Worm (Caenorhabditis elegans) whole organism, L2 larva: ENCODE data around the gene srt-74.

Experiments used
- C34F6.9 ChIP-seq: fragments of 150-350 bp; optimal IDR thresholded peaks from 2 replicates; lab custom pipeline; 2014; ENCODE audit warnings: missing biosample characterization, missing genetic modification characterization
- F13H6.1 ChIP-seq: sonication (generic microtip); optimal IDR thresholded peaks from 2 replicates; lab custom pipeline; 2016; ENCODE audit warnings: missing genetic modification characterization, missing compliant biosample characterization
- R02D3.7 ChIP-seq: fragments of 150-350 bp; optimal IDR thresholded peaks from 2 replicates; lab custom pipeline; 2014; ENCODE audit warnings: missing biosample characterization, missing genetic modification characterization
- Y55F3AM.14 ChIP-seq: fragments of 200-800 bp; sonication (Bioruptor generic); optimal IDR thresholded peaks from 2 replicates; lab custom pipeline; 2018; ENCODE audit warnings: mild to moderate bottlenecking, missing genetic modification characterization, missing compliant biosample characterization
- ZK546.5 ChIP-seq: sonication (generic microtip); optimal IDR thresholded peaks from 2 replicates; lab custom pipeline; 2017; ENCODE audit warnings: missing biosample characterization, missing genetic modification characterization
- aly-2 ChIP-seq: fragments of 150-350 bp; optimal IDR thresholded peaks from 2 replicates; lab custom pipeline; 2014; ENCODE audit warnings: missing biosample characterization, missing genetic modification characterization
- ama-1 ChIP-seq: fragments of 150-350 bp; optimal IDR thresholded peaks from 2 replicates; lab custom pipeline; 2018; ENCODE audit warnings: inconsistent platforms
- blmp-1 ChIP-seq: sonication (generic microtip); optimal IDR thresholded peaks from 2 replicates; lab custom pipeline; 2017; ENCODE audit warnings: missing genetic modification characterization, mild to moderate bottlenecking, missing compliant biosample characterization, antibody characterized with exemption, moderate library complexity; ENCODE audit not compliant: insufficient read depth
- ceh-16 ChIP-seq: fragments of 150-350 bp; optimal IDR thresholded peaks from 2 replicates; lab custom pipeline; 2014; ENCODE audit warnings: missing biosample characterization, missing genetic modification characterization
- ceh-82 ChIP-seq: fragments of 150-350 bp; optimal IDR thresholded peaks from 2 replicates; lab custom pipeline; 2014; ENCODE audit warnings: missing biosample characterization, missing genetic modification characterization
- crh-2 ChIP-seq: sonication (generic microtip); optimal IDR thresholded peaks from 2 replicates; lab custom pipeline; 2017; ENCODE audit warnings: missing biosample characterization, missing genetic modification characterization
- dmd-4 ChIP-seq: sonication (generic microtip); optimal IDR thresholded peaks from 2 replicates; lab custom pipeline; 2017; ENCODE audit warnings: missing biosample characterization, missing genetic modification characterization
- egl-27 ChIP-seq: sonication (generic microtip); optimal IDR thresholded peaks from 3 replicates; lab custom pipeline; 2017; ENCODE audit warnings: missing biosample characterization, missing genetic modification reagents, missing genetic modification characterization
- elt-1 ChIP-seq: fragments of 150-350 bp; optimal IDR thresholded peaks from 2 replicates; lab custom pipeline; 2014; ENCODE audit warnings: missing biosample characterization, missing genetic modification characterization
- elt-3 ChIP-seq: sonication (generic microtip); optimal IDR thresholded peaks from 2 replicates; lab custom pipeline; 2017; ENCODE audit warnings: missing biosample characterization, missing genetic modification characterization
- fos-1 ChIP-seq: fragments of 150-350 bp; optimal IDR thresholded peaks from 2 replicates; lab custom pipeline; 2014; ENCODE audit warnings: missing biosample characterization, missing genetic modification characterization
- lin-13 ChIP-seq: fragments of 150-350 bp; optimal IDR thresholded peaks from 2 replicates; lab custom pipeline; 2014; ENCODE audit warnings: missing biosample characterization, missing genetic modification reagents, missing genetic modification characterization
- lin-39 ChIP-seq: fragments of 150-350 bp; optimal IDR thresholded peaks from 2 replicates; lab custom pipeline; 2014; ENCODE audit warnings: missing biosample characterization, missing genetic modification reagents, missing genetic modification characterization
- lsy-2 ChIP-seq, 2 experiments: fragments of 150-350 bp in 1 of 2; sonication (generic microtip) in 1 of 2; optimal IDR thresholded peaks; 2 replicates each; lab custom pipeline; 2014 to 2017; ENCODE audit warnings: missing biosample characterization in 2 of 2, missing genetic modification characterization in 2 of 2
- mbf-1 ChIP-seq: sonication (generic microtip); optimal IDR thresholded peaks from 2 replicates; lab custom pipeline; 2017; ENCODE audit warnings: missing biosample characterization, missing genetic modification characterization
- mdl-1 ChIP-seq, 2 experiments: fragments of 150-350 bp in 1 of 2; sonication (generic microtip) in 1 of 2; optimal IDR thresholded peaks; 2 replicates each; lab custom pipeline; 2017; ENCODE audit warnings: missing biosample characterization in 2 of 2, missing genetic modification characterization in 2 of 2
- nhr-10 ChIP-seq: sonication (generic microtip); optimal IDR thresholded peaks from 2 replicates; lab custom pipeline; 2017; ENCODE audit warnings: missing biosample characterization, missing genetic modification characterization
- nhr-11 ChIP-seq: fragments of 150-350 bp; optimal IDR thresholded peaks from 2 replicates; lab custom pipeline; 2014; ENCODE audit warnings: missing biosample characterization, missing genetic modification characterization
- nhr-12 ChIP-seq: fragments of 150-350 bp; optimal IDR thresholded peaks from 2 replicates; lab custom pipeline; 2014; ENCODE audit warnings: missing biosample characterization, missing genetic modification characterization
- nhr-23 ChIP-seq: fragments of 150-350 bp; optimal IDR thresholded peaks from 2 replicates; lab custom pipeline; 2014; ENCODE audit warnings: missing biosample characterization, missing genetic modification reagents, missing genetic modification characterization
- nhr-237 ChIP-seq: fragments of 150-350 bp; optimal IDR thresholded peaks from 2 replicates; lab custom pipeline; 2014; ENCODE audit warnings: missing biosample characterization, missing genetic modification characterization
- nhr-25 ChIP-seq: fragments of 150-350 bp; sonication (generic microtip); optimal IDR thresholded peaks from 3 replicates; lab custom pipeline; 2014; ENCODE audit warnings: missing biosample characterization, missing genetic modification characterization
- nhr-6 ChIP-seq: fragments of 150-350 bp; optimal IDR thresholded peaks from 2 replicates; lab custom pipeline; 2014; ENCODE audit warnings: missing biosample characterization, missing genetic modification characterization
- skn-1 ChIP-seq: sonication (generic microtip); optimal IDR thresholded peaks from 2 replicates; lab custom pipeline; 2017; ENCODE audit warnings: missing biosample characterization, missing genetic modification characterization
- sma-9 ChIP-seq, 2 experiments: fragments of 150-350 bp in 1 of 2; sonication (generic microtip) in 1 of 2; optimal IDR thresholded peaks; 2 replicates each; lab custom pipeline; 2014 to 2016; ENCODE audit warnings: missing genetic modification characterization in 2 of 2, mild to moderate bottlenecking in 1 of 2, missing biosample characterization in 1 of 2, missing compliant biosample characterization in 1 of 2, missing genetic modification reagents in 1 of 2, moderate library complexity in 1 of 2
- snpc-4 ChIP-seq: fragments of 150-350 bp; optimal IDR thresholded peaks from 2 replicates; lab custom pipeline; 2014; ENCODE audit warnings: missing biosample characterization, missing genetic modification characterization
- unc-39 ChIP-seq: fragments of 150-350 bp; optimal IDR thresholded peaks from 2 replicates; lab custom pipeline; 2014; ENCODE audit warnings: missing biosample characterization, missing genetic modification characterization
- unc-55 ChIP-seq: fragments of 150-350 bp; sonication (generic microtip); optimal IDR thresholded peaks from 3 replicates; lab custom pipeline; 2014; ENCODE audit warnings: missing biosample characterization, missing genetic modification reagents, missing genetic modification characterization
- unc-62 ChIP-seq: fragments of 150-350 bp; optimal IDR thresholded peaks from 2 replicates; lab custom pipeline; 2014; ENCODE audit warnings: missing biosample characterization, missing genetic modification reagents, missing genetic modification characterization
- zag-1 ChIP-seq: fragments of 150-350 bp; optimal IDR thresholded peaks from 2 replicates; lab custom pipeline; 2014; ENCODE audit warnings: missing biosample characterization, missing genetic modification characterization
- ztf-1 ChIP-seq: fragments of 200-800 bp; sonication (Bioruptor generic); conservative IDR thresholded peaks from 2 replicates; pipeline ENCODE4 v1.3.6; 2022; ENCODE audit warnings: missing genetic modification characterization, missing compliant biosample characterization
- ztf-4 ChIP-seq: fragments of 150-350 bp; optimal IDR thresholded peaks from 2 replicates; lab custom pipeline; 2014; ENCODE audit warnings: missing biosample characterization, missing genetic modification characterization

srt-74 gene

DNA sequence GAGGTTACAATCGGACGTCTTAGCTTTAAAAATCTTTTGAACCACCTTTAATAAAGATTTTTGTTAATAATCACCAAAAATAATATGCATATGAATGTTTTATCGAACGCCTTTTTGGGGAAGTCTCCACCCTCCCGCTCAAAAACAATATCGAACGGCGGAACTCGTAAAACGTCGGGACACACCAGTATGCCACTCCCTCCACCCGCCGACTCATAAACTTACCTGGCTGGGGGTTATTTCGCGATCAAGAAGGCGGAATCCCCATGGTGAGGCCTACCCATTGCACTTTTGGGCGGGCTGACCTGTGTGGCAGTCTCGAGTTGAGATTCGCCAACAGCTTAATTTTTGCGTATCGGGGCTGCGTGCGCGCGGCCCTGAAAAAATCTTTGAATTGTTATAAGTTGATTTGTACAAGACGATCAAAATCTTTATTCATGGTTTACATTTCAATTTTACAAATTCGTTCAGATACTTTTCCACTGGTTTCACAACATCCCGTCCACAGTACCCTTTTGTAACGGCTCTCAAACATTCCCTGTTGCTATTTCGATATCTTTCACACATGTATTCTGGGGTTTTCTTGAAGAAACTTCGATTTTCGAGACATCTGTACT, 14.7 kb downstream of the srt-74 start:
- TF ChIP-seq snpc-4 (tag; lab: Kevin White, UChicago) (peak; percentile 22), R02D3.7 (tag; lab: Kevin White, UChicago) (no peak)
- TF ChIP-seq, all 48 proteins: peak for 1

DNA sequence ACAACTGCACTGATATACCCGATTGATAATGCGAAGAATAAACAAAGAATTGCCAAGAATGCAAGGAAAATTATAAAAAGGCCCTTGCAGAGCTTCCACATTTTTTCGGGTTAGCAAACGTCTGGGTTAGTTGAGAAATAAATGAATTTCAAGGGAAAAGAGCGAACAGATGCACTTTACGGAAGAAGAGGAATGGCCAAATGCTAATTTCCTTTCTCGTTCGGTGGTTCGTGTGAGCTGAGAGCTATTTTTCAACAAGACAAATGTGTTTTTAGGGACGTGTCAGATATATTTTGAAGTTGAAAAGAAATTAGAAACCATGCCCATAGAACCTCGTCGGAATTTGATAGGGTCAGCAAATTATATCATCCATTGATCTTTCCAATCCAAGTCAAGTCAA, 21.3 kb downstream of the srt-74 start, which contains the start of gene F40G12.2:
Gene F40G12.2, minus strand, starts transcription at position 101 of the 400 bp plus-strand sequence.
- TF ChIP-seq unc-55 (GFP tag; lab: Kevin White, UChicago) (no peak), lin-39 (tag; lab: Kevin White, UChicago) (no peak), ztf-4 (tag; lab: Kevin White, UChicago) (no peak), unc-62 (GFP tag; lab: Kevin White, UChicago) (no peak), R02D3.7 (tag; lab: Kevin White, UChicago) (no peak), zag-1 (tag; lab: Kevin White, UChicago) (no peak), egl-27 (tag; lab: Kevin White, UChicago) (no peak)

DNA sequence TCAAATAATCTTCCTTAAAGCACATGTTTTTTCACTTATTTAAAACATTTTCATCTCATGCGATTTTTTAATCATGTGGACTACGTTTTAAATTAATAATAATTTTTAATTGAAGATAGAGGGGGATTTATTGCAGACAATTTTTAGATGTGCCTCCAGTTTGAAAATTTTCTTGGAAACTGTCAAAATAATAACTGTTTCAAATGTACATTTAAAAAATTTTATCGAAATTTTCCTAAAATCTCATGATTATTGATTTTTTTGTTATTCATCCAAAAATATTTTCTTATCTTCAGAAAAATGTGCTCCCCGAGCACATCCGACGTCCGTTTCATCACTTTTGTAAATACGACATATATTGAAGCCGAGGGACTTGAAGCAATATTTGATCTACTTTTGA, 25.3 kb downstream of the srt-74 start, which contains the start of gene sre-8:
Gene sre-8, plus strand, starts transcription at position 301 of the 400 bp plus-strand sequence.
- TF ChIP-seq fos-1 (tag; lab: Kevin White, UChicago) (no peak), egl-27 (tag; lab: Kevin White, UChicago) (no peak), nhr-25 (tag; lab: Kevin White, UChicago) (no peak), dmd-4 (tag; lab: Kevin White, UChicago) (no peak), elt-1 (no peak), F13H6.1 (tag; lab: Kevin White, UChicago) (no peak), skn-1 (tag; lab: Kevin White, UChicago) (no peak), unc-39 (tag; lab: Kevin White, UChicago) (no peak), Y55F3AM.14 (GFP tag; lab: Kevin White, UChicago) (no peak), aly-2 (tag; lab: Kevin White, UChicago) (no peak), nhr-23 (no peak), zag-1 (tag; lab: Kevin White, UChicago) (no peak), ZK546.5 (tag; lab: Kevin White, UChicago) (no peak), lin-39 (tag; lab: Kevin White, UChicago) (no peak)

DNA sequence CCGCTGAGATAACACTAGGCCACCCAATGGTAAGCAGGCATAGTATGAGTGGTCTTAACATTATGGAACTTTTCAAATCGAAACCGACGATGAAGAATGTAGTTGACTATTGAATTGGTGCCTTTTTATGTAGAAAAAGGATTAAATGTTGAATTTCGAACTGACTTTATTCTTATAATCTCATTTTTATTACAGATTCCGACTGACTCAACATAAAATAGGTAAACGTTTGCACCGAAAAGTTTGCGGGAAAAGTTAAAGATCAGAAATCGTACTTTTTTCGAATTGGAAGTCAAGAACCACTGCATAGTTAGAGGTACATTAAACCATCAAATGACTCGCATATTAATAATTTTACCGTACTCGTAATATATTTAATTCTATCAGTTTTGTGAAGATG, 27.9 kb downstream of the srt-74 start, which contains the start of gene K02E11.7:
Gene K02E11.7, minus strand, starts transcription at position 101 of the 400 bp plus-strand sequence.
- TF ChIP-seq mdl-1 (tag; optimal IDR thresholded peaks at IDR 0.05; lab: Kevin White, UChicago): no peak
- TF ChIP-seq ztf-4 (tag; lab: Kevin White, UChicago): no peak
- TF ChIP-seq sma-9 (GFP tag; optimal IDR thresholded peaks at IDR 0.05; lab: Kevin White, UChicago): no peak
- TF ChIP-seq sma-9 (tag; optimal IDR thresholded peaks at IDR 0.05; lab: Kevin White, UChicago): no peak
- TF ChIP-seq unc-39 (tag; lab: Kevin White, UChicago): no peak
- TF ChIP-seq mbf-1 (tag; lab: Kevin White, UChicago): no peak
- TF ChIP-seq ceh-16 (tag; lab: Kevin White, UChicago): no peak
- TF ChIP-seq nhr-237 (tag; lab: Kevin White, UChicago): no peak
- no peak for TF ChIP-seq nhr-10
- TF ChIP-seq crh-2 (tag; lab: Kevin White, UChicago): no peak
- TF ChIP-seq aly-2 (tag; lab: Kevin White, UChicago): no peak
- TF ChIP-seq nhr-23: no peak
- no peak for TF ChIP-seq nhr-25 (tag; lab: Kevin White, UChicago)
- no peak for TF ChIP-seq nhr-6 (tag; lab: Kevin White, UChicago)
- TF ChIP-seq lin-39 (tag; lab: Kevin White, UChicago): no peak
- no peak for TF ChIP-seq R02D3.7 (tag; lab: Kevin White, UChicago)
- no peak for TF ChIP-seq lsy-2 (tag; optimal IDR thresholded peaks at IDR 0.05; lab: Kevin White, UChicago)
- no peak for TF ChIP-seq blmp-1 (tag; lab: Kevin White, UChicago)
- no peak for TF ChIP-seq elt-3 (tag; lab: Kevin White, UChicago)
- TF ChIP-seq, all 48 proteins: peak for 0

DNA sequence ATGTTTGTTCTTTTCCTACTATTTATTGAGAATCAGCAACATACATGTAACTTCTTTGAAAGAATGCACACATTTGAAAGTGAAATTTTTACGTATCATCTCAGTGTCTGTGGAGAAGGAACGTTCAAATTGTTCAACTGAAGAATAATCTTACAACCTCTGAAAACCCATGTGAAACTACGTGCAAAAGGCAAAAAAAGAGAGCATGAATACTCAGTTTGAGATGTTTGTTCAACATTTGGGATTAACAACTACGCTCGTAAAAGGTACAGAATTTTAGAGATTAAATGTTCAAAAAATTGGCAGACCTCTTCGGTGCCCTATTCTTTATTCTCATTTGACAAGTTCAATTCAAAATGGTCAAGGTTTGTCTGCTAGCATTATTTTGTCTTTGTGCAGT, 30.1 kb downstream of the srt-74 start, which contains the start of gene K02E11.5:
Gene K02E11.5, plus strand, starts transcription at position 301 of the 400 bp plus-strand sequence.
- no peak for TF ChIP-seq ztf-1
- no peak for TF ChIP-seq ama-1
- no peak for TF ChIP-seq ceh-82
- no peak for TF ChIP-seq nhr-12 (tag; lab: Kevin White, UChicago)
- TF ChIP-seq nhr-6 (tag; lab: Kevin White, UChicago): no peak
- TF ChIP-seq lin-13 (GFP tag; lab: Kevin White, UChicago): no peak
- no peak for TF ChIP-seq C34F6.9 (tag; lab: Kevin White, UChicago)
- TF ChIP-seq lin-39 (tag; lab: Kevin White, UChicago): no peak
- TF ChIP-seq ztf-4 (tag; lab: Kevin White, UChicago): no peak
- TF ChIP-seq nhr-11 (tag; lab: Kevin White, UChicago): no peak
- TF ChIP-seq unc-39 (tag; lab: Kevin White, UChicago): no peak
- no peak for TF ChIP-seq F13H6.1 (tag; lab: Kevin White, UChicago)
- TF ChIP-seq, all 48 proteins: peak for 0
